Worm (Caenorhabditis elegans): ENCODE data around the gene str-198.

The str-198 gene

DNA sequence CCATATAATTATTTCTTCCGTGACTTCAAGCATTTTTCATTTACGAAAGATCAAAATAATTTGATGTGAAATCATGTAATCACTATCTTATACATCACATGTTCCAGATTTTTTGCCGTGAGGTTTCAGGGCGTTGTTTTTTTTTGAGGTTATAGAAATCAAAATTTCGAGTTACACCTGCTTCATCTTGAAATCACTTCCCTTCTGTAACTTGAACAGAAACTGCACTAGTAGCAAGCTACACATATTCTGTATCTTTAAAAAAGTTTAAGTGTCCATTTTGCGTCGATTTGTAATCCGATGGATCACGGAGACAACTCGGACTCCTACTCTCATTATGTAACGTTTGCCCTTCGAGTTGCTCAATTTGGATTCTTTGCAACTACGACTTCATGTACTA is 43.1 kb downstream of the str-198 start, which contains the start of gene F22B8.3:
Gene F22B8.3 (plus strand): TSS at position 301 of the 400 bp plus-strand sequence.
- no peak for TF ChIP-seq Y22D7AL.16 (tag; optimal IDR thresholded peaks at IDR 0.05)
- TF ChIP-seq ttx-3 (tag; optimal IDR thresholded peaks at IDR 0.05) = no peak
- no peak for TF ChIP-seq sdc-2 (tag; optimal IDR thresholded peaks at IDR 0.05)
- no peak for TF ChIP-seq pat-9 (tag; optimal IDR thresholded peaks at IDR 0.05)
- TF ChIP-seq nfya-1 (tag; optimal IDR thresholded peaks at IDR 0.05) = no peak
- no peak for TF ChIP-seq ceh-14 (tag; optimal IDR thresholded peaks at IDR 0.05)
- TF ChIP-seq nhr-232 (tag; optimal IDR thresholded peaks at IDR 0.05) = no peak
- no peak for TF ChIP-seq pax-1 (tag; optimal IDR thresholded peaks at IDR 0.05)
- no peak for TF ChIP-seq sox-2 (GFP tag; IDR thresholded peaks at IDR 0.05)
- TF ChIP-seq hlh-13 (GFP tag; optimal IDR thresholded peaks at IDR 0.05) = no peak

DNA sequence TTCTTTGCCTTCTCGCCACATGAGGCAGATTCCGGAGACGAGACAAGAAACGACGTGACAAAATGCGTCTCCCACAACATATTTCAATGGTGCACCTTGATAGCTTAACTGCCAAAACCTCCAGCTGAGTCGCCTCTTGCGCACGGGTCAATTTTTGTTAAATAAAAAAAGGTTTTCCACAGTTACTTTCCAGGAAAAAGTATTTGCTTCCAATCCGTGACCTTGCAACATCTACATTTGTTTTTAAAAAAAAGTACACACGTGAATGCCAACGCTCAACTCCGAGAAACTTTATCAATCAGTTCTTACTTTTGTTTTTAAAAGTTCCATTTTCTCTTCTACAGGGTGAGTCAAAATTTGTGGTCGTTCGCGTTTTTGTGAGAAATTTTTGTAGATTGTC is 46.7 kb downstream of the str-198 start, which contains the start of gene F22B8.7:
Gene F22B8.7 (plus strand): TSS at position 301 of the 400 bp plus-strand sequence.
- TF ChIP-seq ceh-19 (GFP tag; optimal IDR thresholded peaks at IDR 0.05) (no peak), npax-4 (tag; optimal IDR thresholded peaks at IDR 0.05) (no peak), hlh-8 (tag; optimal IDR thresholded peaks at IDR 0.05) (no peak), F13H6.1 (tag; optimal IDR thresholded peaks at IDR 0.05) (no peak), unc-42 (tag; optimal IDR thresholded peaks at IDR 0.05) (no peak), pat-9 (tag; optimal IDR thresholded peaks at IDR 0.05) (no peak), pros-1 (tag; optimal IDR thresholded peaks at IDR 0.05) (no peak), zip-5 (tag; optimal IDR thresholded peaks at IDR 0.05) (no peak), eyg-1 (tag; optimal IDR thresholded peaks at IDR 0.05) (no peak), gmeb-2 (tag; optimal IDR thresholded peaks at IDR 0.05) (no peak), ttx-3 (tag; optimal IDR thresholded peaks at IDR 0.05) (no peak)

DNA sequence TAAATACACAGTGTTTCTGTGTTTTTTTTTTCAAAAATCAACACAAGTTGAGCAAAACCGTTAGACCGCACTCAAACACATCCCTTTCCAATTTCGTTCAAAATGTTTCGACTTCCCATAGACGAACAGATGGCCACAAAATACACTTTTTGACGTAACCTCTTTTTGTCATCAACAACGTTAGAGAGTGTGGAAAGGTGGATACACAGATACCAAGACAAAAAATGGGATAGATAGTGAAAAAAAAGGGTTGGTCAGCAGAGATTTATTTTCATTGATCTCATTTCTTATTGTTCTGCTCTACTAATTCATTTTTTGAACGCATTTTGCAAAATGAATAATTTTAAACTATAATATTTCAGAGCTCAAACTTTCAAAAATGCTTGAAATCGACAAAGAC is 47.3 kb downstream of the str-198 start:
- TF ChIP-seq sdc-2 (tag; optimal IDR thresholded peaks at IDR 0.05) = no peak
- no peak for TF ChIP-seq ceh-31 (tag; optimal IDR thresholded peaks at IDR 0.05)
- TF ChIP-seq pha-4 (tag; optimal IDR thresholded peaks at IDR 0.05) = no peak
- no peak for TF ChIP-seq C38D4.7 (GFP tag; optimal IDR thresholded peaks at IDR 0.05)
- no peak for TF ChIP-seq K02D7.2 (tag; optimal IDR thresholded peaks at IDR 0.05)
- TF ChIP-seq rnt-1 (tag; optimal IDR thresholded peaks at IDR 0.05) = no peak

All from whole organism, late embryonic.